Fruit fly (Drosophila melanogaster): ENCODE results near the gene Rab9Fb.

Rab9Fb gene

dm6 chrX:10926245-10926644, 26.0 kb downstream of the Rab9Fb start:
- no peak for TF ChIP-seq CG8478 (optimal IDR thresholded peaks at IDR 0.05)
- no peak for TF ChIP-seq EcR (GFP tag; optimal IDR thresholded peaks at IDR 0.05)
- no peak for TF ChIP-seq usp (GFP tag; optimal IDR thresholded peaks at IDR 0.05)
- TF ChIP-seq Dll (optimal IDR thresholded peaks at IDR 0.05), result no peak
- no peak for TF ChIP-seq pan (optimal IDR thresholded peaks at IDR 0.05)
- no peak for TF ChIP-seq psq (optimal IDR thresholded peaks at IDR 0.05)

- TF ChIP-seq Dll (optimal IDR thresholded peaks at IDR 0.05) (no peak), pan (optimal IDR thresholded peaks at IDR 0.05) (no peak), usp (GFP tag; optimal IDR thresholded peaks at IDR 0.05) (no peak)
Observed at dm6 chrX:10923711-10924281, 28.5 kb downstream of the Rab9Fb start, which contains the start of gene v. Gene v, plus strand, starts transcription at chrX:10923972.

- TF ChIP-seq CG8478 (optimal IDR thresholded peaks at IDR 0.05), result no peak
- TF ChIP-seq Dll (optimal IDR thresholded peaks at IDR 0.05), result no peak
- no peak for TF ChIP-seq pan (optimal IDR thresholded peaks at IDR 0.05)
- TF ChIP-seq usp (GFP tag; optimal IDR thresholded peaks at IDR 0.05), result no peak
- no peak for TF ChIP-seq EcR (GFP tag; optimal IDR thresholded peaks at IDR 0.05)
- TF ChIP-seq psq (optimal IDR thresholded peaks at IDR 0.05), result no peak
Observed at dm6 chrX:10922178-10922577, 30.1 kb downstream of the Rab9Fb start.

- TF ChIP-seq EcR (GFP tag; optimal IDR thresholded peaks at IDR 0.05) (no peak), pan (optimal IDR thresholded peaks at IDR 0.05) (no peak), usp (GFP tag; optimal IDR thresholded peaks at IDR 0.05) (no peak), CG8478 (optimal IDR thresholded peaks at IDR 0.05) (no peak)
Observed at dm6 chrX:10921665-10922064, 30.6 kb downstream of the Rab9Fb start.

- no peak for TF ChIP-seq psq (optimal IDR thresholded peaks at IDR 0.05)
- no peak for TF ChIP-seq Dll (optimal IDR thresholded peaks at IDR 0.05)
- TF ChIP-seq EcR (GFP tag; optimal IDR thresholded peaks at IDR 0.05), result no peak
- no peak for TF ChIP-seq CG8478 (optimal IDR thresholded peaks at IDR 0.05)
- TF ChIP-seq usp (GFP tag; optimal IDR thresholded peaks at IDR 0.05), result no peak
- no peak for TF ChIP-seq pan (optimal IDR thresholded peaks at IDR 0.05)
Observed at dm6 chrX:10912585-10912984, 39.7 kb downstream of the Rab9Fb start.

dm6 chrX:10906222-10906866, 45.9 kb downstream of the Rab9Fb start:
- TF ChIP-seq CG8478 (optimal IDR thresholded peaks at IDR 0.05), result no peak
- TF ChIP-seq pan (optimal IDR thresholded peaks at IDR 0.05), result no peak
- TF ChIP-seq EcR (GFP tag; optimal IDR thresholded peaks at IDR 0.05), result no peak
- TF ChIP-seq psq (optimal IDR thresholded peaks at IDR 0.05), result no peak
- no peak for TF ChIP-seq usp (GFP tag; optimal IDR thresholded peaks at IDR 0.05)
- TF ChIP-seq Dll (optimal IDR thresholded peaks at IDR 0.05), result no peak

- TF ChIP-seq CG8478 (optimal IDR thresholded peaks at IDR 0.05) (no peak), psq (optimal IDR thresholded peaks at IDR 0.05) (no peak), Dll (optimal IDR thresholded peaks at IDR 0.05) (no peak), EcR (GFP tag; optimal IDR thresholded peaks at IDR 0.05) (no peak), pan (optimal IDR thresholded peaks at IDR 0.05) (no peak), usp (GFP tag; optimal IDR thresholded peaks at IDR 0.05) (no peak)
Observed at dm6 chrX:10905467-10905866, 46.8 kb downstream of the Rab9Fb start, which contains the start of gene CG43901. Gene CG43901, plus strand, starts transcription at chrX:10905767.

- TF ChIP-seq psq (optimal IDR thresholded peaks at IDR 0.05), result no peak
- TF ChIP-seq pan (optimal IDR thresholded peaks at IDR 0.05), result no peak
- TF ChIP-seq usp (GFP tag; optimal IDR thresholded peaks at IDR 0.05), result no peak
- no peak for TF ChIP-seq Dll (optimal IDR thresholded peaks at IDR 0.05)
- no peak for TF ChIP-seq CG8478 (optimal IDR thresholded peaks at IDR 0.05)
- no peak for TF ChIP-seq EcR (GFP tag; optimal IDR thresholded peaks at IDR 0.05)
Observed at dm6 chrX:10905047-10905446, 47.2 kb downstream of the Rab9Fb start.
